Fruit fly (Drosophila melanogaster): ENCODE results near the gene btsz.
A peak's percentile ranks its signal among the peaks of the same experiment; 100 is the strongest.

The btsz gene

DNA sequence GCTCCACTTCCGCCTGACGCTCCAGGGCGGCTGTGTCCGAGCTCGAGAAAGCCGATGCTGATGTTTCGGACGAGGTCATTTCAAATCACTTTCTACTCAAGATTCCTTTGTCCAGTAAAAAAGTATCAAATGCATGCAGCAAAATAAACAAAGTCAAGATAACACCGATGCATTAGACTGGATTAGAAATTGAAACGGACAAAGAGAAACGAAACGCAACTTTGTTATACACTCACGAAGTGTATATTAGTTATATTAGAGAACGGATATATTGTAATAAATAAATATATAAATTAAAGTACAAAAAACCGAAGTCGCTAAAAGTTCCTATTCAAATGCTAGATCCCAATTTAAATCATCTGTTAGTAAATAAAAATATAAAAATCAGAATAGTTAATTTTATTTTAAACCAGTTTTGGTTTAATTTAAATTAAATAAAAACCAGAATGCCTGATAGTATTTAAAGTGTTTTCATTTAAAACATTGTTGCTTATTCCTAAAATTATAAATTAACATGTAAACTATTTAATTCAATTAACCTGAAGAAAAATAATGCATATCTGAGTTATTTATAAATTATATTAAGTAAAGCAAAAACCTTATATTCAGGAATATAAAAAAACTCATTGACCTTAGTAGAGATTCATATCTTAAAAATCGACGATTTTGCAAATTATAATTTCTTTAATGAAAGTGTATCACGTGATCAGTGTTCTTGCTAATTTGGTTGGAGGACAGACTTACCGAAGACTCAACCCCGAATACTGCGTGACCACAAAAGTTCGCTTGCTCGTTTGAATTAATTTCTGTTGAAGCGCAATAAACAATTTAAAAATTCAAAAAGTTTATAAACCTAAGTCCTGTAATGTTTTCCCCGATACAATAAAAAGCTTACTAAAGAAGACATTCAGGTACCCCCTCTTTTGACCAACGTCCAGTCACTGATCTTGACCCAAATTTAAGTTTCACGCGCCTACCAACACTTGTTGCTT lies 18.8 kb upstream of the btsz start, which contains the start of gene Dph2 (continued):
- TF ChIP-seq CG4707 (GFP tag; optimal IDR thresholded peaks at IDR 0.05) (no peak), CkIIα-i1 (GFP tag; IDR thresholded peaks at IDR 0.05) (no peak), Abd-B (GFP tag; optimal IDR thresholded peaks at IDR 0.05) (peak; percentile 78), CG18476 (GFP tag; optimal IDR thresholded peaks at IDR 0.05) (no peak), CG1792 (GFP tag; optimal IDR thresholded peaks at IDR 0.05) (no peak), Mrtf (GFP tag; IDR thresholded peaks at IDR 0.05) (peak; percentile 47; the same call in 1 of the 3 replicates), Fer1 (GFP tag; optimal IDR thresholded peaks at IDR 0.05) (peak; percentile 54), kni (GFP tag; optimal IDR thresholded peaks at IDR 0.05) (peak; percentile 67), CG17328 (GFP tag; IDR thresholded peaks at IDR 0.05) (peak; percentile 89), CG4424 (GFP tag; optimal IDR thresholded peaks at IDR 0.05) (peak; percentile 23), CG1529 (GFP tag; optimal IDR thresholded peaks at IDR 0.05) (no peak), pho (GFP tag; optimal IDR thresholded peaks at IDR 0.05) (peak; percentile 53), Sox100B (GFP tag; optimal IDR thresholded peaks at IDR 0.05) (peak; percentile 79), CG12744 (GFP tag; optimal IDR thresholded peaks at IDR 0.05) (no peak), B-H1 (GFP tag; IDR thresholded peaks at IDR 0.05) (peak; percentile 67), Lpt (GFP tag; optimal IDR thresholded peaks at IDR 0.05) (no peak), CG8388 (GFP tag; optimal IDR thresholded peaks at IDR 0.05) (peak; percentile 78), CoRest (tag; optimal IDR thresholded peaks at IDR 0.05) (peak; percentile 87), Dbx (GFP tag; IDR thresholded peaks at IDR 0.05) (peak; percentile 81), CG8281 (tag; optimal IDR thresholded peaks at IDR 0.05) (peak; percentile 25), sc (optimal IDR thresholded peaks at IDR 0.05) (no peak), sc (GFP tag; optimal IDR thresholded peaks at IDR 0.05) (no peak), CG1832 (GFP tag; optimal IDR thresholded peaks at IDR 0.05) (no peak), CG2712 (tag; optimal IDR thresholded peaks at IDR 0.05) (peak; percentile 89), CG16815 (GFP tag; optimal IDR thresholded peaks at IDR 0.05) (peak; percentile 18), pan (optimal IDR thresholded peaks at IDR 0.05) (no peak), pan (GFP tag; optimal IDR thresholded peaks at IDR 0.05 in 1 of 2, IDR thresholded peaks at IDR 0.05 in 1 of 2) (peak in 1 of 2 experiments; percentile 86), emc (GFP tag; optimal IDR thresholded peaks at IDR 0.05) (no peak), dmrt11E (tag; optimal IDR thresholded peaks at IDR 0.05) (peak; percentile 83), CG7987 (GFP tag; optimal IDR thresholded peaks at IDR 0.05) (peak; percentile 91), HmgZ (tag; optimal IDR thresholded peaks at IDR 0.05) (peak; percentile 70), CrebB (tag; optimal IDR thresholded peaks at IDR 0.05) (peak; percentile 56), Poxn (GFP tag; IDR thresholded peaks at IDR 0.05) (no peak), Gug (GFP tag; IDR thresholded peaks at IDR 0.05) (peak; percentile 33; the same call in 2 of the 4 replicates), Optix (GFP tag; IDR thresholded peaks at IDR 0.05) (no peak), Chrac-16 (GFP tag; optimal IDR thresholded peaks at IDR 0.05) (peak; percentile 40), Dfd (GFP tag; optimal IDR thresholded peaks at IDR 0.05) (no peak), chif (GFP tag; optimal IDR thresholded peaks at IDR 0.05) (peak in 1 of 2 experiments; percentile 48), mirr (GFP tag; optimal IDR thresholded peaks at IDR 0.05) (no peak), usp (GFP tag; optimal IDR thresholded peaks at IDR 0.05) (no peak), slbo (GFP tag; IDR thresholded peaks at IDR 0.05) (peak; percentile 93), CG10565 (GFP tag; optimal IDR thresholded peaks at IDR 0.05) (no peak), CG8478 (optimal IDR thresholded peaks at IDR 0.05) (no peak), bigmax (GFP tag; optimal IDR thresholded peaks at IDR 0.05) (no peak), Sin3A (optimal IDR thresholded peaks at IDR 0.05) (peak; percentile 53), CG15269 (tag; optimal IDR thresholded peaks at IDR 0.05) (peak; percentile 86), Opbp (GFP tag; IDR thresholded peaks at IDR 0.05; ENCODE audit: partially characterized antibody) (no peak), btn (GFP tag; optimal IDR thresholded peaks at IDR 0.05) (no peak), PHDP (tag; optimal IDR thresholded peaks at IDR 0.05) (peak; percentile 80), CG31365 (tag; optimal IDR thresholded peaks at IDR 0.05) (no peak)
